Worm (Caenorhabditis elegans): ENCODE results near the gene sra-8.

DNA sequence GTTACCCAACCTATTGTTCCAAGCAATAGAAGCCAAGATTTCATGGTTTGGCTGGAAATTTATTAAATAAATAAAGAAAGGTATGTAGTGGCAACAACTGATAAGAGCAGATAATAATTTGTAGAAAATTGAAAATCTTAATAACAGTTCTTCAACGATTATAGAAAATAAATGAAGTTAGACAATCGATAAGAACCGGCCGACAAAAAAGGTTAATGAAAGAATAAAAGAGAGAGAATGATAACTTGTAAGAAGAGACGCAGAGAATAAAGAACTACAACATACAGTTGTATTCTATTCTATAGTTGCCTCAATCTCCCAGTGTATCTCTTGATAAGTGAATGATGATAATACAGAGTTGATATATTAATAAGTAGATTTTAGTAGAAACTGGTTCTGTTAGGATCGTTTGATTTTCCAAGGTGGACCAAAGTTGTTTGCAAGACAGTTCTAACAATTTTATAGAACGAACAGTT lies 49.2 kb downstream of the sra-8 start, which contains the start of gene ugt-58:
- TF ChIP-seq flt-1 (GFP tag; IDR thresholded peaks at IDR 0.05), result no peak
- no peak for TF ChIP-seq ztf-23 (GFP tag; IDR thresholded peaks at IDR 0.05)
- no peak for TF ChIP-seq med-1 (GFP tag; optimal IDR thresholded peaks at IDR 0.05; ENCODE audit: insufficient read depth)
